Fruit fly (Drosophila melanogaster): ENCODE data around the gene Socs16D.

Gene Socs16D

dm6 chrX:17830644-17831043 is 3.3 kb upstream of the Socs16D start, which contains the start of gene CG6398 (continued):
- no peak for TF ChIP-seq mirr (GFP tag; optimal IDR thresholded peaks at IDR 0.05)
- peak in 1 of 3 experiments; percentile 13 for TF ChIP-seq Stat92E (GFP tag; optimal IDR thresholded peaks at IDR 0.05)
- TF ChIP-seq CG31224 (GFP tag; IDR thresholded peaks at IDR 0.05), result no peak
- peak; percentile 25 for TF ChIP-seq nom (GFP tag; optimal IDR thresholded peaks at IDR 0.05)
- TF ChIP-seq Med (GFP tag), result peak; percentile 75
- TF ChIP-seq CG11247 (GFP tag; IDR thresholded peaks at IDR 0.05), result no peak
- TF ChIP-seq Jarid2 (GFP tag; optimal IDR thresholded peaks at IDR 0.05), result peak; percentile 62
- no peak for TF ChIP-seq CG4820 (GFP tag; optimal IDR thresholded peaks at IDR 0.05)
- no peak for TF ChIP-seq bcd (GFP tag; optimal IDR thresholded peaks at IDR 0.05)
- peak; percentile 36; the same call in 1 of the 3 replicates for TF ChIP-seq ci (GFP tag; IDR thresholded peaks at IDR 0.05)
- 0 out of 2 replicates have a peak, but pooled peaks have one; percentile 23 for TF ChIP-seq unc-4 (GFP tag; IDR thresholded peaks at IDR 0.05; ENCODE audit: partially characterized antibody)
- peak; percentile 75 for TF ChIP-seq cg (GFP tag; optimal IDR thresholded peaks at IDR 0.05)
- no peak for TF ChIP-seq Xrp1 (GFP tag; IDR thresholded peaks at IDR 0.05)
- TF ChIP-seq sens (GFP tag), result peak; percentile 10
- peak; percentile 80 for TF ChIP-seq crol (GFP tag; IDR thresholded peaks at IDR 0.05)
- TF ChIP-seq CG11696 (GFP tag; IDR thresholded peaks at IDR 0.05), result no peak
- no peak for TF ChIP-seq sna (GFP tag; IDR thresholded peaks at IDR 0.05; ENCODE audit: partially characterized antibody)
- TF ChIP-seq gce (GFP tag; IDR thresholded peaks at IDR 0.05), result 0 out of 3 replicates have a peak, but pooled peaks have one; percentile 15
- peak in 1 of 2 experiments; percentile 28 for TF ChIP-seq Trl (optimal IDR thresholded peaks at IDR 0.05)
- TF ChIP-seq Trl (GFP tag; optimal IDR thresholded peaks at IDR 0.05), result no peak
- TF ChIP-seq CG2199 (GFP tag; IDR thresholded peaks at IDR 0.05), result 0 out of 3 replicates have a peak, but pooled peaks have one; percentile 24

- peak; percentile 33 for TF ChIP-seq CG15011 (GFP tag; optimal IDR thresholded peaks at IDR 0.05)
- peak; percentile 14 for TF ChIP-seq org-1 (GFP tag; optimal IDR thresholded peaks at IDR 0.05)
- peak; percentile 66 for TF ChIP-seq CG4360 (GFP tag; IDR thresholded peaks at IDR 0.05)
- peak; percentile 10 for TF ChIP-seq zen (tag; optimal IDR thresholded peaks at IDR 0.05)
- no peak for TF ChIP-seq mld (GFP tag; IDR thresholded peaks at IDR 0.05; ENCODE audit: partially characterized antibody)
- no peak for TF ChIP-seq Tbp (GFP tag; optimal IDR thresholded peaks at IDR 0.05)
- TF ChIP-seq sens (GFP tag), result peak; percentile 88
- no peak for TF ChIP-seq CG31365 (tag; optimal IDR thresholded peaks at IDR 0.05)
- TF ChIP-seq phol (tag; optimal IDR thresholded peaks at IDR 0.05), result peak; percentile 45
- no peak for TF ChIP-seq HHEX (GFP tag; optimal IDR thresholded peaks at IDR 0.05)
- TF ChIP-seq D19A (tag; optimal IDR thresholded peaks at IDR 0.05), result peak; percentile 99
- no peak for TF ChIP-seq Hmr (GFP tag; optimal IDR thresholded peaks at IDR 0.05)
- TF ChIP-seq twi (tag; optimal IDR thresholded peaks at IDR 0.05), result peak; percentile 8
- TF ChIP-seq YL-1 (GFP tag; optimal IDR thresholded peaks at IDR 0.05), result no peak
- 0 out of 3 replicates have a peak, but pooled peaks have one; percentile 14 for TF ChIP-seq CG17361 (GFP tag; IDR thresholded peaks at IDR 0.05)
- peak; percentile 65 to 79 for TF ChIP-seq tll (GFP tag; optimal IDR thresholded peaks at IDR 0.05)
- TF ChIP-seq Sox102F (GFP tag; optimal IDR thresholded peaks at IDR 0.05), result peak; percentile 1
- TF ChIP-seq kni (GFP tag; optimal IDR thresholded peaks at IDR 0.05), result no peak
- TF ChIP-seq slp2 (GFP tag; optimal IDR thresholded peaks at IDR 0.05), result peak; percentile 15
- peak; percentile 45 for TF ChIP-seq CG2712 (tag; optimal IDR thresholded peaks at IDR 0.05)
- TF ChIP-seq CG14667 (GFP tag; IDR thresholded peaks at IDR 0.05), result no peak
- no peak for TF ChIP-seq Elba2 (GFP tag; optimal IDR thresholded peaks at IDR 0.05)
- TF ChIP-seq ind (GFP tag; optimal IDR thresholded peaks at IDR 0.05), result no peak
- no peak for TF ChIP-seq rib (GFP tag; IDR thresholded peaks at IDR 0.05)
- TF ChIP-seq CG6175 (GFP tag; IDR thresholded peaks at IDR 0.05), result no peak
- no peak for TF ChIP-seq CG6689 (GFP tag; IDR thresholded peaks at IDR 0.05)
- no peak for TF ChIP-seq da (GFP tag; optimal IDR thresholded peaks at IDR 0.05)
- TF ChIP-seq ato (GFP tag; IDR thresholded peaks at IDR 0.05; ENCODE audit: partially characterized antibody), result no peak
- no peak for TF ChIP-seq zfh2 (GFP tag; optimal IDR thresholded peaks at IDR 0.05)
- TF ChIP-seq CG7839 (tag; optimal IDR thresholded peaks at IDR 0.05), result peak; percentile 2
- no peak for TF ChIP-seq Nf-YA (GFP tag; IDR thresholded peaks at IDR 0.05)
Observed at dm6 chrX:17830211-17830616, 2.9 kb upstream of the Socs16D start.
